Fruit fly (Drosophila melanogaster): ENCODE measurements around the gene CG14770.

Gene CG14770

dm6 chrX:1381413-1381991 lies 12.5 kb downstream of the CG14770 start:
- no peak for TF ChIP-seq Hr83 (GFP tag; optimal IDR thresholded peaks at IDR 0.05; ENCODE audit: poor library complexity, severe bottlenecking)
- TF ChIP-seq usp (GFP tag; optimal IDR thresholded peaks at IDR 0.05): no peak
- TF ChIP-seq Hnf4 (GFP tag; optimal IDR thresholded peaks at IDR 0.05): no peak
- no peak for TF ChIP-seq Sp1 (GFP tag; optimal IDR thresholded peaks at IDR 0.05)
- no peak for TF ChIP-seq sv (GFP tag; optimal IDR thresholded peaks at IDR 0.05)
- TF ChIP-seq brk (GFP tag; optimal IDR thresholded peaks at IDR 0.05): no peak
- no peak for TF ChIP-seq Myc (optimal IDR thresholded peaks at IDR 0.05)
- TF ChIP-seq rgr (GFP tag; optimal IDR thresholded peaks at IDR 0.05): no peak
- no peak for TF ChIP-seq Vsx2 (GFP tag; optimal IDR thresholded peaks at IDR 0.05; ENCODE audit: partially characterized antibody)
- no peak for TF ChIP-seq N (GFP tag; optimal IDR thresholded peaks at IDR 0.05)
- no peak for TF ChIP-seq Hr78 (GFP tag; optimal IDR thresholded peaks at IDR 0.05)

dm6 chrX:1382489-1382888 lies 13.4 kb downstream of the CG14770 start:
- TF ChIP-seq CG9705 (GFP tag; optimal IDR thresholded peaks at IDR 0.05) (no peak), jim (GFP tag; optimal IDR thresholded peaks at IDR 0.05) (no peak), h (GFP tag; optimal IDR thresholded peaks at IDR 0.05) (no peak), tai (GFP tag; optimal IDR thresholded peaks at IDR 0.05) (no peak), sage (GFP tag; optimal IDR thresholded peaks at IDR 0.05) (no peak), Vsx2 (GFP tag; optimal IDR thresholded peaks at IDR 0.05; ENCODE audit: partially characterized antibody) (no peak), brk (GFP tag; optimal IDR thresholded peaks at IDR 0.05) (no peak), N (GFP tag; optimal IDR thresholded peaks at IDR 0.05) (no peak), Myc (optimal IDR thresholded peaks at IDR 0.05) (no peak), foxo (GFP tag; optimal IDR thresholded peaks at IDR 0.05) (no peak), woc (GFP tag; optimal IDR thresholded peaks at IDR 0.05) (no peak), sv (GFP tag; optimal IDR thresholded peaks at IDR 0.05) (no peak), Dif (GFP tag; optimal IDR thresholded peaks at IDR 0.05; ENCODE audit: partially characterized antibody) (no peak), usp (GFP tag; optimal IDR thresholded peaks at IDR 0.05) (no peak)

dm6 chrX:1384232-1384631 lies 15.2 kb downstream of the CG14770 start:
- TF ChIP-seq Rel (GFP tag; optimal IDR thresholded peaks at IDR 0.05): no peak
- no peak for TF ChIP-seq Rel (tag; optimal IDR thresholded peaks at IDR 0.05)
- TF ChIP-seq Dif (GFP tag; optimal IDR thresholded peaks at IDR 0.05; ENCODE audit: partially characterized antibody): no peak
- TF ChIP-seq dsf (GFP tag; optimal IDR thresholded peaks at IDR 0.05; ENCODE audit: borderline replicate concordance): no peak
- no peak for TF ChIP-seq dmrt93B (GFP tag; optimal IDR thresholded peaks at IDR 0.05)
- TF ChIP-seq Myc (optimal IDR thresholded peaks at IDR 0.05): no peak
- no peak for TF ChIP-seq Sp1 (GFP tag; optimal IDR thresholded peaks at IDR 0.05)
- TF ChIP-seq Hnf4 (GFP tag; optimal IDR thresholded peaks at IDR 0.05): no peak
- TF ChIP-seq HLH106 (tag; optimal IDR thresholded peaks at IDR 0.05): no peak
- no peak for TF ChIP-seq woc (GFP tag; optimal IDR thresholded peaks at IDR 0.05)
- no peak for TF ChIP-seq sage (GFP tag; optimal IDR thresholded peaks at IDR 0.05)
- TF ChIP-seq h (GFP tag; optimal IDR thresholded peaks at IDR 0.05): no peak
- TF ChIP-seq jim (GFP tag; optimal IDR thresholded peaks at IDR 0.05): no peak
- no peak for TF ChIP-seq foxo (GFP tag; optimal IDR thresholded peaks at IDR 0.05)
- no peak for TF ChIP-seq Hr83 (GFP tag; optimal IDR thresholded peaks at IDR 0.05; ENCODE audit: poor library complexity, severe bottlenecking)
- TF ChIP-seq CG32264 (GFP tag; optimal IDR thresholded peaks at IDR 0.05): no peak
- no peak for TF ChIP-seq fru (GFP tag; optimal IDR thresholded peaks at IDR 0.05)
- no peak for TF ChIP-seq Mio (GFP tag; optimal IDR thresholded peaks at IDR 0.05)
- no peak for TF ChIP-seq tai (GFP tag; optimal IDR thresholded peaks at IDR 0.05)
- TF ChIP-seq Jra (GFP tag; optimal IDR thresholded peaks at IDR 0.05): no peak

- TF ChIP-seq fru (GFP tag; optimal IDR thresholded peaks at IDR 0.05) (no peak), dmrt93B (GFP tag; optimal IDR thresholded peaks at IDR 0.05) (no peak), h (GFP tag; optimal IDR thresholded peaks at IDR 0.05) (peak; percentile 50), HLH106 (tag; optimal IDR thresholded peaks at IDR 0.05) (no peak), OdsH (GFP tag; optimal IDR thresholded peaks at IDR 0.05) (no peak), Rel (GFP tag; optimal IDR thresholded peaks at IDR 0.05) (no peak), Rel (tag; optimal IDR thresholded peaks at IDR 0.05) (peak; percentile 81)
These were observed 18.2 kb downstream of the CG14770 start for dm6 chrX:1387149-1387752.

- TF ChIP-seq rgr (GFP tag; optimal IDR thresholded peaks at IDR 0.05): no peak
- TF ChIP-seq dl (GFP tag; optimal IDR thresholded peaks at IDR 0.05; ENCODE audit: insufficient read depth in 1 of 2, partially characterized antibody in 2 of 2): peak in 1 of 2 experiments; percentile 25
These were observed 19.2 kb downstream of the CG14770 start for dm6 chrX:1388148-1388703.
